Worm (Caenorhabditis elegans) whole organism, young adult: ENCODE data around the gene spp-9.
A peak's percentile ranks its signal among the peaks of the same experiment; 100 is the strongest.

Experiments used
- F37B4.10 ChIP-seq: fragments of 200-800 bp; sonication (Bioruptor generic); IDR thresholded peaks from 2 replicates; pipeline ENCODE4 v1.3.6; 2022; ENCODE audit warnings: missing genetic modification characterization, missing compliant biosample characterization
- T07F8.4 ChIP-seq: sonication (generic microtip); optimal IDR thresholded peaks from 2 replicates; lab custom pipeline; 2016; ENCODE audit warnings: mild to moderate bottlenecking, missing genetic modification characterization, moderate library complexity, missing compliant biosample characterization
- Y53G8AR.9 ChIP-seq: fragments of 200-800 bp; sonication (Bioruptor generic); conservative IDR thresholded peaks from 2 replicates; pipeline ENCODE4 v1.3.6; 2022; ENCODE audit warnings: missing genetic modification reagents, missing genetic modification characterization, missing compliant biosample characterization
- Y56A3A.18 ChIP-seq: fragments of 200-800 bp; sonication (Bioruptor generic); IDR thresholded peaks from 2 replicates; pipeline ENCODE4 v1.3.6; 2022; ENCODE audit warnings: missing genetic modification reagents, missing genetic modification characterization, missing compliant biosample characterization
- Y67H2A.10 ChIP-seq: fragments of 200-800 bp; sonication (Bioruptor generic); conservative IDR thresholded peaks from 2 replicates; pipeline ENCODE4 v1.3.6; 2022; ENCODE audit warnings: missing genetic modification reagents, missing genetic modification characterization, missing compliant biosample characterization
- Y79H2A.3 ChIP-seq: fragments of 200-800 bp; sonication (Bioruptor generic); conservative IDR thresholded peaks from 2 replicates; pipeline ENCODE4 v1.3.6; 2022; ENCODE audit warnings: missing genetic modification reagents, missing genetic modification characterization, missing compliant biosample characterization
- Y95B8A.8 ChIP-seq: fragments of 200-800 bp; sonication (Bioruptor generic); IDR thresholded peaks from 2 replicates; pipeline ENCODE4 v1.3.6; 2022; ENCODE audit warnings: missing genetic modification reagents, missing genetic modification characterization, missing compliant biosample characterization
- ZK185.1 ChIP-seq: sonication (generic microtip); optimal IDR thresholded peaks from 2 replicates; lab custom pipeline; 2016; ENCODE audit warnings: mild to moderate bottlenecking, missing genetic modification characterization, missing compliant biosample characterization; ENCODE audit not compliant: poor library complexity, severe bottlenecking
- aptf-2 ChIP-seq: fragments of 200-800 bp; sonication (Bioruptor generic); conservative IDR thresholded peaks from 2 replicates; pipeline ENCODE4 v1.3.6; 2022; ENCODE audit warnings: missing genetic modification reagents, missing genetic modification characterization, missing compliant biosample characterization
- aptf-3 ChIP-seq: fragments of 200-800 bp; sonication (Bioruptor generic); IDR thresholded peaks from 2 replicates; pipeline ENCODE4 v1.3.6; 2022; ENCODE audit warnings: missing genetic modification characterization, missing compliant biosample characterization
- ccch-3 ChIP-seq: fragments of 200-800 bp; sonication (Bioruptor generic); optimal IDR thresholded peaks from 2 replicates; lab custom pipeline; 2018; ENCODE audit warnings: mild to moderate bottlenecking, missing genetic modification characterization, missing compliant biosample characterization
- cebp-1 ChIP-seq, 2 experiments: fragments of 200-800 bp in 1 of 2; sonication (Bioruptor generic) in 1 of 2; sonication (generic microtip) in 1 of 2; IDR thresholded peaks in 1 of 2; optimal IDR thresholded peaks in 1 of 2; 2 replicates each; pipeline versions ENCODE4 v1.3.6 to Lab custom; 2017 to 2022; ENCODE audit warnings: missing compliant biosample characterization in 2 of 2, missing genetic modification characterization in 2 of 2, mild to moderate bottlenecking in 1 of 2, missing genetic modification reagents in 1 of 2, moderate library complexity in 1 of 2
- ceh-40 ChIP-seq: fragments of 200-800 bp; sonication (Bioruptor generic); IDR thresholded peaks from 2 replicates; pipeline ENCODE4 v1.3.6; 2022; ENCODE audit warnings: missing genetic modification characterization, missing compliant biosample characterization
- ceh-91 ChIP-seq: fragments of 200-800 bp; sonication (Bioruptor generic); IDR thresholded peaks from 2 replicates; pipeline ENCODE4 v1.3.6; 2022; ENCODE audit warnings: missing genetic modification reagents, missing genetic modification characterization, missing compliant biosample characterization
- dpl-1 ChIP-seq: fragments of 150-350 bp; optimal IDR thresholded peaks from 2 replicates; lab custom pipeline; 2014; ENCODE audit warnings: missing biosample characterization, missing genetic modification reagents, missing genetic modification characterization
- egl-44 ChIP-seq: fragments of 200-800 bp; sonication (Bioruptor generic); IDR thresholded peaks from 2 replicates; pipeline ENCODE4 v1.3.6; 2022; ENCODE audit warnings: missing genetic modification reagents, missing genetic modification characterization, missing compliant biosample characterization
- gei-17 ChIP-seq: fragments of 200-800 bp; sonication (Bioruptor generic); optimal IDR thresholded peaks from 2 replicates; lab custom pipeline; 2018; ENCODE audit warnings: mild to moderate bottlenecking, missing genetic modification characterization, missing compliant biosample characterization
- lag-1 ChIP-seq: fragments of 200-800 bp; sonication (Bioruptor generic); IDR thresholded peaks from 2 replicates; pipeline ENCODE4 v1.3.6; 2022; ENCODE audit warnings: missing genetic modification reagents, missing genetic modification characterization, missing compliant biosample characterization
- let-607 ChIP-seq, 2 experiments: fragments of 200-800 bp in 1 of 2; sonication (Bioruptor generic) in 1 of 2; sonication (generic microtip) in 1 of 2; optimal IDR thresholded peaks; 2 replicates each; lab custom pipeline; 2016 to 2018; ENCODE audit warnings: mild to moderate bottlenecking in 2 of 2, missing compliant biosample characterization in 2 of 2, missing genetic modification characterization in 2 of 2, moderate library complexity in 2 of 2, missing genotype in 1 of 2
- lsl-1 ChIP-seq: fragments of 200-800 bp; sonication (Bioruptor generic); optimal IDR thresholded peaks from 2 replicates; lab custom pipeline; 2018; ENCODE audit warnings: mild to moderate bottlenecking, missing genetic modification characterization, moderate library complexity, missing compliant biosample characterization
- madf-3 ChIP-seq: fragments of 200-800 bp; sonication (Bioruptor generic); IDR thresholded peaks from 2 replicates; pipeline ENCODE4 v1.3.6; 2022; ENCODE audit warnings: missing genetic modification reagents, missing genetic modification characterization, missing compliant biosample characterization
- mes-4 ChIP-seq: sonication (generic microtip); optimal IDR thresholded peaks from 2 replicates; lab custom pipeline; 2016; ENCODE audit warnings: missing genotype, missing genetic modification characterization, missing compliant biosample characterization
- nfya-2 ChIP-seq: fragments of 200-800 bp; sonication (Bioruptor generic); IDR thresholded peaks from 2 replicates; pipeline ENCODE4 v1.3.6; 2022; ENCODE audit warnings: missing genetic modification reagents, missing genetic modification characterization, missing compliant biosample characterization
- nfyb-1 ChIP-seq: fragments of 200-800 bp; sonication (Bioruptor generic); IDR thresholded peaks from 2 replicates; pipeline ENCODE4 v1.3.6; 2022; ENCODE audit warnings: missing genetic modification reagents, missing genetic modification characterization, missing compliant biosample characterization
- nhr-179 ChIP-seq: sonication (generic microtip); optimal IDR thresholded peaks from 2 replicates; lab custom pipeline; 2016; ENCODE audit warnings: mild to moderate bottlenecking, missing genetic modification characterization, missing compliant biosample characterization
- nhr-80 ChIP-seq: sonication (generic microtip); optimal IDR thresholded peaks from 2 replicates; lab custom pipeline; 2016; ENCODE audit warnings: missing genetic modification characterization, missing compliant biosample characterization
- pbrm-1 ChIP-seq: fragments of 200-800 bp; sonication (Bioruptor generic); IDR thresholded peaks from 2 replicates; pipeline ENCODE4 v1.3.6; 2022; ENCODE audit warnings: missing genetic modification reagents, missing genetic modification characterization, missing compliant biosample characterization
- repo-1 ChIP-seq: sonication (generic microtip); optimal IDR thresholded peaks from 2 replicates; lab custom pipeline; 2017; ENCODE audit warnings: mild to moderate bottlenecking, missing genetic modification characterization, missing compliant biosample characterization
- sea-2 ChIP-seq: fragments of 200-800 bp; sonication (Bioruptor generic); IDR thresholded peaks from 2 replicates; pipeline ENCODE4 v1.3.6; 2022; ENCODE audit warnings: missing genetic modification characterization, missing compliant biosample characterization
- zim-3 ChIP-seq: sonication (generic microtip); optimal IDR thresholded peaks from 2 replicates; lab custom pipeline; 2017; ENCODE audit warnings: mild to moderate bottlenecking, missing genetic modification characterization, moderate library complexity, missing compliant biosample characterization
- ztf-18 ChIP-seq: sonication (generic microtip); optimal IDR thresholded peaks from 2 replicates; lab custom pipeline; 2016; ENCODE audit warnings: missing genotype, mild to moderate bottlenecking, missing genetic modification characterization, missing compliant biosample characterization
- ztf-26 ChIP-seq: sonication (generic microtip); optimal IDR thresholded peaks from 2 replicates; lab custom pipeline; 2017; ENCODE audit warnings: missing genetic modification characterization, missing compliant biosample characterization
- ztf-3 ChIP-seq: fragments of 200-800 bp; sonication (Bioruptor generic); optimal IDR thresholded peaks from 2 replicates; lab custom pipeline; 2018; ENCODE audit warnings: mild to moderate bottlenecking, missing genetic modification characterization, missing compliant biosample characterization

Gene spp-9

DNA sequence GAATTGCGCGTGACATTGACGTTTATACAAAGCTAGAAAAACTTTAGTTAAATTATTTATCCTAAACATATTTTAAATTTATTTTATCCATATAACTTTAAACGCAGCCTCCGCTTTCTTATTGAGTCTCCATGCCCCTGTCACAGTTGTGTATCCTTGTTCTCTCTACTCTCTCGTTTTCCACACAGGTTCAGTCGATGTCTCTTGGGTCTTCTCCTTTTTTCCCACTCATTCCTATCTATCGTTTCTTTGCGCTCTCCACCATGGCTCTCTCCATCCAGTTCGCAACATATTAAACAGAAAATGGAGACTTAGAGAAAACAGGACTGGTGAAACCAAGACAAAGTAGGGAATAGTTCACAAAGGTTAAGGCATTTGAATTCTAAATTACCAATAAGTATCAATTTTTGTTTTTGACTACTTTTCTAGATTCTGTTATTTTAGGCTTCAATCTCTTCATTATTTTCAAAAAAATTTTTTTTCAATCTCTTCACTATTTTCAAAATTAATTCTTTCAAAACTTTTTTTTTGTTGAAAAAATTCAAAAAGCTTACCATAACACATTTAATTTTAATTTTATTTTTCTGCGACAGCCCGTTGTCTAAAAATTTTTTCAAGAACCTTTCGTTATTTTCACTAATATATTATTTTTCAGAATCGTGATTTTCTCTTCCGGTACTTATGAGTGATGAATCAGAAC, 34.6 kb downstream of the spp-9 start, which contains the start of gene sdc-2 (continued):
- TF ChIP-seq ceh-40 = no peak
- TF ChIP-seq Y56A3A.18 (GFP tag; lab: Robert Waterston, UW) = peak; percentile 81; the same call in 1 of the 2 replicates
- TF ChIP-seq cebp-1 (GFP tag; IDR thresholded peaks at IDR 0.05; lab: Robert Waterston, UW) = no peak
- TF ChIP-seq cebp-1 (tag; optimal IDR thresholded peaks at IDR 0.05; lab: Kevin White, UChicago) = peak; percentile 84
- TF ChIP-seq Y67H2A.10 (GFP tag; lab: Robert Waterston, UW) = no peak
- no peak for TF ChIP-seq T07F8.4 (tag; lab: Kevin White, UChicago)
- TF ChIP-seq egl-44 (GFP tag; lab: Robert Waterston, UW) = no peak
- TF ChIP-seq ztf-18 = no peak
- TF ChIP-seq madf-3 (GFP tag; lab: Robert Waterston, UW) = no peak
- TF ChIP-seq aptf-3 (GFP tag; lab: Robert Waterston, UW) = no peak
- TF ChIP-seq mes-4 (tag; lab: Kevin White, UChicago) = no peak
- no peak for TF ChIP-seq pbrm-1 (GFP tag; lab: Robert Waterston, UW)
- peak; percentile 77 for TF ChIP-seq nhr-80
- TF ChIP-seq Y95B8A.8 (GFP tag; lab: Robert Waterston, UW) = no peak
- TF ChIP-seq ccch-3 (GFP tag; lab: Kevin White, UChicago) = no peak
- no peak for TF ChIP-seq lsl-1
- TF ChIP-seq ztf-3 (GFP tag; lab: Kevin White, UChicago) = no peak
- TF ChIP-seq nhr-179 (tag; lab: Kevin White, UChicago) = no peak

DNA sequence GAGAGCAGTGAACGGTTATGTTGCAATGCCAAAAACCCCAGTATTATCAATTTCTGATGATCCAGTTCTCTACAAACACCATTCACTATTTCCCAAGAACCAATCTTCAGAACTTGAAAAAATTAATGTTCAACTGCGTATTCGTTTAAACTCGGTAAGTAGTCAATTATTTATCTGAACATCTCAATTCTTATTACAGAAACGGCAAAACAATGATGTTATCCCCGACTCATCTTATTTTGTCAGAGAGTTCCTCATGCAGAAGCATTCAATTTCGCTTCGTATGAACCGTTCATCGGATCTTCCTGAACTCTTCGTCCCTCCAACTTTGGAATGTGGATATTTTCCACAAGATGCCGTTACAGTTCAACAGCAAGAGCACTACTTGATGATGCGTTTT, 36.1 kb downstream of the spp-9 start:
- no peak for TF ChIP-seq nfyb-1 (GFP tag; lab: Robert Waterston, UW)
- TF ChIP-seq repo-1 (tag; lab: Kevin White, UChicago) = no peak
- no peak for TF ChIP-seq gei-17 (GFP tag; lab: Kevin White, UChicago)
- no peak for TF ChIP-seq F37B4.10 (GFP tag; lab: Robert Waterston, UW)

DNA sequence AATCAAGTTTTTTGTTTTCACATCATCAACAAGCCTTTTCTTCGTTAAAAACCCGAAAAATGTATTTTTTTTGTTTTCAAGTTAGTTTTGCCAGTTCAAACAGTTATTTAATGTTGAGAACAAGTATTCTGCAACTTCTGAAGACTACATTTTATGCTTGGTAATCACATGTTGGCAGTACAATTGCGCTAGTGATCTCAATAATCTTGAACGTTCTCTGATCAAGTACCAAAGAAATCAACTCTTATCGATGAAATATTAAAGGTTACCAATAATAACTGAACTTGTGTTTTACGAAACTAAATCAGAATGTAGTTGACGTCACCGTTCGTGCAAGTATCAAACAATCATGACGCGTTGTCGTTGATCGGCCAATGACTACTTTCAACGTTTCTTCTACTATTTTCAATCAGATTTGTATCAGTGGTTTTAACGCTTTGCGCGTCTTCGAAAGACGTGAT, 46.0 kb downstream of the spp-9 start, which contains the start of gene C35C5.8:
TSS of gene C35C5.8 (plus strand) at position 51 of the 461 bp plus-strand sequence.
- TF ChIP-seq ztf-26 (tag; lab: Kevin White, UChicago) = peak; percentile 1
- TF ChIP-seq nfya-2 (GFP tag; lab: Robert Waterston, UW) = no peak
- TF ChIP-seq lag-1 = no peak
- no peak for TF ChIP-seq ZK185.1 (tag; lab: Kevin White, UChicago)
- TF ChIP-seq let-607 (tag; optimal IDR thresholded peaks at IDR 0.05; lab: Kevin White, UChicago) = no peak

DNA sequence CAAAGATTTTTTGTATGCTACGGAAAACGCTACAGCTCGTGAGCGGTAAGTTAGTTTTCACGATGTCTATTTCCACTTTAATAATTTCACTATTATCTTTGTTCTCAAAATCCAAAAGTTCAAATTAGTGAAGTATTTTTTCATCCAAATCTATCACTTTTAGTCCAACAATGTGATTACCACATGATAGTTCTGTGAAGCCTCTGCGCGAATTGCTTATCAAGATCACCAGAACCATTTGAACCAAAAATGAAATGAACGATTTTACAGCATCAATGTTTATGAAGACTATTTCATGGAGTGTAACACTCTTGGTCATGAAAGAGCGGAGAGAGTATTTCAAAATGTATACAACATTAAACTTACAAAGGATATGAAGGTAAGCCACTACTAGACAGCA, 46.9 kb downstream of the spp-9 start:
- no peak for TF ChIP-seq Y79H2A.3 (GFP tag; lab: Robert Waterston, UW)
- TF ChIP-seq zim-3 (tag; lab: Kevin White, UChicago) = no peak
- no peak for TF ChIP-seq nhr-179 (tag; lab: Kevin White, UChicago)
- TF ChIP-seq sea-2 = no peak
- TF ChIP-seq dpl-1 (GFP tag; lab: Kevin White, UChicago) = no peak
- no peak for TF ChIP-seq aptf-2 (GFP tag; lab: Robert Waterston, UW)
- TF ChIP-seq madf-3 (GFP tag; lab: Robert Waterston, UW) = no peak
- TF ChIP-seq Y53G8AR.9 (GFP tag; lab: Robert Waterston, UW) = no peak
- no peak for TF ChIP-seq ceh-91 (GFP tag; lab: Robert Waterston, UW)
